Worm (Caenorhabditis elegans): ENCODE results near the gene ppgn-1.

The ppgn-1 gene

DNA sequence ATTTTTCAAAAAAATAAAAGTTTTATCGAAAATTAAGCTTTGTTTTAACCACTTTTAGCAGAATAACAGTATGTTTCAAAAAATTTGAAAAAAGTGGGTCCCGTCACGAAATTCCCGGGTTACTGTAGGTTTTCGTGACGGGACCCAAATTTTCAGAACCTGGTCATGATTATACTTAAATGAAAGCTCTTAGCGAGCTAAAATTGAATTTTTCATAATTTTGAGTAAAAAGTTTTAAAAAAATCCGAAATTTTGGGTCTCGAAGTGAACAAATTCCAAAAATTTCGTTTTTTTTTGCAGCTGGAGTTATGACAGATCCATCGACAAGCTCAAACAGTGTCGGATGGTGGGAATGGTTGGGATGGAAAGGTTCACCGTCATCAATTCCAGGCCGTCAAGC is 35.0 kb upstream of the ppgn-1 start, which contains the start of gene Y38F2AR.3:
Y38F2AR.3 (plus strand) TSS at position 301 of the 400 bp plus-strand sequence.
- TF ChIP-seq sptf-1 (tag; optimal IDR thresholded peaks at IDR 0.05) (no peak), nhr-237 (tag; optimal IDR thresholded peaks at IDR 0.05) (no peak), ceh-43 (GFP tag; optimal IDR thresholded peaks at IDR 0.05) (no peak), nhr-28 (tag; optimal IDR thresholded peaks at IDR 0.05) (no peak), ham-2 (GFP tag; optimal IDR thresholded peaks at IDR 0.05) (no peak), lsy-2 (tag; optimal IDR thresholded peaks at IDR 0.05) (no peak), drap-1 (GFP tag; optimal IDR thresholded peaks at IDR 0.05) (no peak)

DNA sequence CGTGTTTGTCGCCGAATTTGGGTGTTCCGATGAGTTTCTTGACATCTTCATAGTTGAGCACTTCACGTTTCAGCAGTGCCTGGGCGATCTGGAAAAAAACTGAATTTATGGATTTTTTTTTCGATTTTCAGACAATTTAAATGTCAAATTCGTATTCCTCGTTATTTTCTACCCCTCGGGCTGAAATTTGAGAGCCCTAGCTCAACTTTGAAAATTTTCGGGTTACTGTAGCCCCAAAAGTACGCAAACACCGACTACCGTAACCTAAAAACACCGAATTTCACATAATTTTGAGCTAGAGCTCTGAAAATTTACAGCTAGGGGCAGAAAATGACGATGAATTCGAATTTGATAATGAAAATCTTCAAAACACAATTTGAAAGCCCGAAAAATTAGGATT is 14.7 kb downstream of the ppgn-1 start:
- TF ChIP-seq ces-1 (GFP tag; optimal IDR thresholded peaks at IDR 0.05) (no peak), lsy-2 (tag; optimal IDR thresholded peaks at IDR 0.05) (peak; percentile 67)

DNA sequence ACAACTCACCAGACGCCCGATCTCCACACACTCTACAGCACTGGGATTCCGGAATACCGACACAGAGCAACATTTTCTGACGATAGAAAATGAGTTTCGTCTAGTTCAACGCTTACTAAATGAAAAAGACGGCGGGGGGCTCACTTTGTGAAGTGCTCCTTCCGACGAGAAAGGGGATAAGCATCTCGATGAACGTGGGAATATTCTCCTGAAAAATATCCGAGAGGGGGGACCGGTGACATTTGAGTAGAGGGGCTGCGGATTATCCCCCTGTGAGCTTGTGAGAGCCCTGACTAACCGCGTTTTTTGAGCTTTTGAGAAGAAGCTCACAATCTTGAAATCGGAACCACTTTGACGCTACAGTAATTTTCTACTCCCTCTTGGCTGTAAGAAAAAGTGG is 19.2 kb downstream of the ppgn-1 start, which contains the start of gene nhr-236:
nhr-236 (minus strand) TSS at position 101 of the 400 bp plus-strand sequence.
- TF ChIP-seq sem-2 (GFP tag; optimal IDR thresholded peaks at IDR 0.05) (no peak), ham-2 (GFP tag; optimal IDR thresholded peaks at IDR 0.05) (no peak), tbx-8 (GFP tag; optimal IDR thresholded peaks at IDR 0.05) (no peak), unc-62 (GFP tag; optimal IDR thresholded peaks at IDR 0.05) (no peak), lsy-2 (tag; optimal IDR thresholded peaks at IDR 0.05) (no peak), drap-1 (GFP tag; optimal IDR thresholded peaks at IDR 0.05) (no peak), lin-13 (tag; optimal IDR thresholded peaks at IDR 0.05) (no peak), nhr-28 (tag; optimal IDR thresholded peaks at IDR 0.05) (no peak), ceh-83 (GFP tag; optimal IDR thresholded peaks at IDR 0.05) (no peak), unc-39 (tag; optimal IDR thresholded peaks at IDR 0.05) (no peak), ces-1 (GFP tag; optimal IDR thresholded peaks at IDR 0.05) (no peak), elt-3 (tag; optimal IDR thresholded peaks at IDR 0.05) (no peak), pha-4 (tag; optimal IDR thresholded peaks at IDR 0.05) (no peak), flh-1 (GFP tag; optimal IDR thresholded peaks at IDR 0.05) (no peak), nhr-76 (tag; optimal IDR thresholded peaks at IDR 0.05) (no peak), mls-2 (tag; optimal IDR thresholded peaks at IDR 0.05) (no peak), cnd-1 (tag; optimal IDR thresholded peaks at IDR 0.05) (no peak), snpc-4 (tag; optimal IDR thresholded peaks at IDR 0.05) (no peak), ceh-39 (tag; optimal IDR thresholded peaks at IDR 0.05) (no peak), elt-1 (tag; optimal IDR thresholded peaks at IDR 0.05; ENCODE audit: borderline replicate concordance, insufficient read depth) (no peak)

DNA sequence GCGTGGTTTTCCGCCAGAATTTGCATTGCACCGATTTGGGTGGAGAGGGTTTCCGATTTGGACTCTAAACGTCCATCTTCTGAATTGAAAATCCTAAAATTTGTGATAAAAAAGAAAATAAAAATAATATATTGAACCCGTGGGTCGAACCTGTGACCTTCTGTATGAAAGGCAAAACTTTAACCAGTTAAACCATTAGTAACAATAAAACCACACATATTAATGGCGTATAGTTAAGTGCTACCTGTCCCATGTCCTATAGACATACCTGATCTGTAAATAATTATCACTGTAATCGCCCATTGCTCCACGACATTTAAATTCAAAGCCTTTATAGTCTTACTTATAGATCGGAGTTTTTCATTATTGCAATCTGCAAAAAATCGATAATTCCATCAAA is 21.4 kb downstream of the ppgn-1 start:
- TF ChIP-seq ceh-43 (GFP tag; optimal IDR thresholded peaks at IDR 0.05) (no peak), sptf-1 (tag; optimal IDR thresholded peaks at IDR 0.05) (no peak), unc-62 (GFP tag; optimal IDR thresholded peaks at IDR 0.05) (no peak), snpc-4 (tag; optimal IDR thresholded peaks at IDR 0.05) (no peak), lin-32 (GFP tag; optimal IDR thresholded peaks at IDR 0.05) (no peak), cnd-1 (tag; optimal IDR thresholded peaks at IDR 0.05) (no peak), zip-8 (tag; optimal IDR thresholded peaks at IDR 0.05) (no peak)

DNA sequence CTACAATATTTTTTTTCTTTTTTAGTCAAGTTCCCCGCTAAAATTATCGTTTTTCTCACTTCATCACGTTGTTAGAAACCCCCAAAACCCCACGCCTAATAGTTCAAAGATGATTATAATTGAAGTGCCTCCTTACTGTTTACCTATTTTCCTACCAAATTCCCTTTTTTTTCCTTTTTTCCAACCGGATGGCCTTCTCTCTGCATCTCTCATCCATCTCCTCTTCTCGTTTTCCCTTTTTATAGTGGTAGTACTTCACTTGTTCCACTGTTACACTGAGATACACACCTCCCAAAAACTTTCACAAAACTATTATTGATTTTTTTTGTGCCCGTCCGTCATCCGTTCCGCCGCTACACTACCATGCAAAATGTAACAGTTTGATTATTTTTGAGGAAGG is 25.7 kb downstream of the ppgn-1 start, which contains the start of gene nsy-4:
nsy-4 (plus strand) TSS at position 274 of the 400 bp plus-strand sequence.
- TF ChIP-seq M03D4.4 (tag; optimal IDR thresholded peaks at IDR 0.05) = no peak
- TF ChIP-seq blmp-1 (tag; optimal IDR thresholded peaks at IDR 0.05) = no peak
- no peak for TF ChIP-seq ceh-83 (GFP tag; optimal IDR thresholded peaks at IDR 0.05)
- no peak for TF ChIP-seq lin-13 (tag; optimal IDR thresholded peaks at IDR 0.05)
- no peak for TF ChIP-seq tbx-8 (GFP tag; optimal IDR thresholded peaks at IDR 0.05)
- TF ChIP-seq ztf-11 (tag; optimal IDR thresholded peaks at IDR 0.05) = no peak
- TF ChIP-seq lsy-2 (tag; optimal IDR thresholded peaks at IDR 0.05) = no peak

DNA sequence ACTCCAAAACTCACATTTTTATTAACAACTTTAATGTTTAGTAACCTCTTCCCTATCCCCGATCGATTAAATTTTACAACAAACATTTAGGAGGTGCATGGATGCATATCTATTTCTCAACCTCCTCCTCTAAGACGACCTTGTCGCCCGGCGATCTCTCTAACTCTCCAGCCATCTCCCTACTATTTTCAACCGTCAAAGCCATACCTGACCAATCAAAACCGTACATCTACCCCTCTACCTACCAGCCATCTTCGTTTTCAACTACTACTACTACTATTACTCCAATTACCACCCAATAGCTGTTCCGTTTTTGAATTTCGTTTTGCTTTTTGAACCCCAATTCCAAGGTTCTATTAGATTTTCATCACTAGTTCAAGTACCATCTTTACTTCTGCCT is 27.2 kb downstream of the ppgn-1 start:
- TF ChIP-seq nhr-2 (tag; optimal IDR thresholded peaks at IDR 0.05) = peak; percentile 32
- TF ChIP-seq elt-3 (tag; optimal IDR thresholded peaks at IDR 0.05) = no peak
- TF ChIP-seq ham-2 (GFP tag; optimal IDR thresholded peaks at IDR 0.05) = peak; percentile 14

DNA sequence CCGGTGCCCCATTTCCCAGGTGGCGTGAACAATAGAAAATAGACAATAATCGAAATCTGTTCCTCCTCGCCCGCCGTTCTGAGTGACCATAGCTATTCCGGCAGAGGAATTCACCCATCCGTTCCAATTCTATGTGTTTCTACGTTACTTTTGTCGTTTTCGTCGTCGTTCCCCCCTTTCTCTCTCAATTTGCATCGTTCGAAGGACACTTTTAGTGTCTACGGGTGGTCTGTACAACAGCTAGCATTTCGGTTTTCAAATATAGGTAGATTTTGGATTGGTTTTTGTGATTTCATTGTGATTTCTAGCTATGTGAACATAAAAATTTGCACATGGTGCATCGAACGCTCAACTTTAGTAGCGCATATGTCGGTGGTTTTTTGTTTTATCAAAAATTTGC is 28.7 kb downstream of the ppgn-1 start:
- no peak for TF ChIP-seq hlh-1 (tag; optimal IDR thresholded peaks at IDR 0.05)
- no peak for TF ChIP-seq snpc-4 (tag; optimal IDR thresholded peaks at IDR 0.05)
- no peak for TF ChIP-seq nhr-12 (tag; optimal IDR thresholded peaks at IDR 0.05)
- no peak for TF ChIP-seq nhr-76 (tag; optimal IDR thresholded peaks at IDR 0.05)
- no peak for TF ChIP-seq mls-2 (tag; optimal IDR thresholded peaks at IDR 0.05)
- TF ChIP-seq unc-39 (tag; optimal IDR thresholded peaks at IDR 0.05) = no peak
- TF ChIP-seq bed-3 (GFP tag; optimal IDR thresholded peaks at IDR 0.05) = no peak
- TF ChIP-seq nhr-2 (tag; optimal IDR thresholded peaks at IDR 0.05) = no peak
- TF ChIP-seq pha-4 (tag; optimal IDR thresholded peaks at IDR 0.05) = no peak
- no peak for TF ChIP-seq blmp-1 (tag; optimal IDR thresholded peaks at IDR 0.05)
- no peak for TF ChIP-seq tbx-8 (GFP tag; optimal IDR thresholded peaks at IDR 0.05)

All from whole organism, mixed stage, embryonic.